Worm (Caenorhabditis elegans): ENCODE measurements around the gene ZK1320.13.

The ZK1320.13 gene

ce11 chrII:9660379-9660778, 20.2 kb upstream of the ZK1320.13 start, which contains the start of gene ZK1320.3:
Gene ZK1320.3, minus strand, starts transcription at chrII:9660419.
- no peak for TF ChIP-seq nhr-76 (tag; optimal IDR thresholded peaks at IDR 0.05)
- peak in 1 of 2 experiments; percentile 94 for TF ChIP-seq unc-62 (GFP tag; optimal IDR thresholded peaks at IDR 0.05 in 1 of 2)
- no peak for TF ChIP-seq unc-62 (tag; optimal IDR thresholded peaks at IDR 0.05)
- TF ChIP-seq duxl-1 (tag; optimal IDR thresholded peaks at IDR 0.05; ENCODE audit: poor library complexity) = no peak
- peak; percentile 58 for TF ChIP-seq dve-1 (tag; optimal IDR thresholded peaks at IDR 0.05; ENCODE audit: insufficient read depth)
- peak; percentile 45 for TF ChIP-seq nhr-28 (tag; optimal IDR thresholded peaks at IDR 0.05)
- TF ChIP-seq F37D6.2 (tag; optimal IDR thresholded peaks at IDR 0.05) = no peak
- TF ChIP-seq daf-16 (GFP tag; optimal IDR thresholded peaks at IDR 0.05) = no peak
- peak; percentile 71 for TF ChIP-seq daf-16 (tag; optimal IDR thresholded peaks at IDR 0.05)
- TF ChIP-seq lin-29 (GFP tag; IDR thresholded peaks at IDR 0.05) = no peak
- TF ChIP-seq pqm-1 (tag; optimal IDR thresholded peaks at IDR 0.05) = peak; percentile 56
- peak; percentile 64 for TF ChIP-seq dmd-6 (GFP tag; IDR thresholded peaks at IDR 0.05)

ce11 chrII:9662160-9662559, 18.4 kb upstream of the ZK1320.13 start:
- no peak for TF ChIP-seq F37D6.2 (tag; optimal IDR thresholded peaks at IDR 0.05)
- TF ChIP-seq aha-1 (tag) = peak; percentile 95
- TF ChIP-seq nhr-48 (tag; optimal IDR thresholded peaks at IDR 0.05) = no peak

ce11 chrII:9662797-9663196, 17.8 kb upstream of the ZK1320.13 start, which contains the start of gene cyp-13A10:
Gene cyp-13A10, minus strand, starts transcription at chrII:9662884.
- TF ChIP-seq nhr-76 (tag; optimal IDR thresholded peaks at IDR 0.05) = no peak
- no peak for TF ChIP-seq hlh-30 (tag; optimal IDR thresholded peaks at IDR 0.05; ENCODE audit: insufficient read depth)
- TF ChIP-seq nhr-28 (tag; optimal IDR thresholded peaks at IDR 0.05) = peak; percentile 53
- TF ChIP-seq lin-38 (GFP tag; IDR thresholded peaks at IDR 0.05) = no peak

- TF ChIP-seq ztf-7 (tag; optimal IDR thresholded peaks at IDR 0.05) = no peak
- no peak for TF ChIP-seq aha-1 (tag)
- TF ChIP-seq Y48G9A.11 (GFP tag; IDR thresholded peaks at IDR 0.05) = no peak
- no peak for TF ChIP-seq nhr-25 (tag; optimal IDR thresholded peaks at IDR 0.05; ENCODE audit: borderline replicate concordance, insufficient read depth)
- TF ChIP-seq lin-13 (GFP tag; optimal IDR thresholded peaks at IDR 0.05) = no peak
- no peak for TF ChIP-seq ceh-28 (tag; optimal IDR thresholded peaks at IDR 0.05)
- no peak for TF ChIP-seq tag-97 (GFP tag; IDR thresholded peaks at IDR 0.05)
- no peak for TF ChIP-seq ctbp-1 (GFP tag; IDR thresholded peaks at IDR 0.05)
- no peak for TF ChIP-seq nhr-41 (GFP tag; IDR thresholded peaks at IDR 0.05)
- no peak for TF ChIP-seq zip-11 (GFP tag; IDR thresholded peaks at IDR 0.05)
- no peak for TF ChIP-seq pqm-1 (tag; optimal IDR thresholded peaks at IDR 0.05)
- TF ChIP-seq zfp-2 (tag; optimal IDR thresholded peaks at IDR 0.05) = no peak
- no peak for TF ChIP-seq zag-1 (tag; optimal IDR thresholded peaks at IDR 0.05)
- TF ChIP-seq set-16 (GFP tag; IDR thresholded peaks at IDR 0.05) = no peak
- no peak for TF ChIP-seq gei-8 (GFP tag; optimal IDR thresholded peaks at IDR 0.05)
- no peak for TF ChIP-seq ceh-20 (GFP tag; IDR thresholded peaks at IDR 0.05)
- no peak for TF ChIP-seq lsy-2 (tag; optimal IDR thresholded peaks at IDR 0.05)
- no peak for TF ChIP-seq Y5F2A.4 (GFP tag; optimal IDR thresholded peaks at IDR 0.05)
- no peak for TF ChIP-seq zfp-3 (GFP tag; conservative IDR thresholded peaks at IDR 0.05)
- no peak for TF ChIP-seq Y75B8A.6 (GFP tag; IDR thresholded peaks at IDR 0.05)
Measured at ce11 chrII:9665577-9665976, 15.0 kb upstream of the ZK1320.13 start, which contains the start of gene ZK1320.5. Gene ZK1320.5, minus strand, starts transcription at chrII:9665677.

- TF ChIP-seq daf-16 (GFP tag; optimal IDR thresholded peaks at IDR 0.05) (no peak), daf-16 (tag; optimal IDR thresholded peaks at IDR 0.05) (peak; percentile 42), dmd-6 (GFP tag; IDR thresholded peaks at IDR 0.05) (no peak), T20F7.1 (GFP tag; optimal IDR thresholded peaks at IDR 0.05) (peak; percentile 46)
Measured at ce11 chrII:9667382-9667781, 13.2 kb upstream of the ZK1320.13 start, which contains the start of gene ZK1320.11. Gene ZK1320.11, plus strand, starts transcription at chrII:9667624.
